Worm (Caenorhabditis elegans) whole organism, L4/young adult: ENCODE results near the gene F09E5.12.

Source experiments
- W03F9.2 ChIP-seq: fragments of 150-350 bp; optimal IDR thresholded peaks from 2 replicates; lab custom pipeline; 2014; ENCODE audit warnings: missing biosample characterization, missing genetic modification characterization
- dao-5 ChIP-seq: sonication (generic microtip); optimal IDR thresholded peaks from 2 replicates; lab custom pipeline; 2016; ENCODE audit warnings: missing genotype, missing genetic modification characterization, moderate library complexity, missing compliant biosample characterization

ce11 chrII:5373275-5374047 is 2.9 kb upstream of the F09E5.12 start, which contains the start of the genes agt-2 and F09E5.3:
- TF ChIP-seq dao-5 (tag; lab: Kevin White, UChicago) (no peak), W03F9.2 (peak; percentile 89)
